Worm (Caenorhabditis elegans) whole organism, late embryonic: Measurements from ENCODE around the gene slc-25A29.
A peak's percentile ranks its signal among the peaks of the same experiment; 100 is the strongest.

Experiments used
- ceh-2 ChIP-seq: sonication (generic microtip); optimal IDR thresholded peaks from 2 replicates; lab custom pipeline; 2016; ENCODE audit warnings: missing genotype, missing genetic modification characterization, missing compliant biosample characterization
- unc-55 ChIP-seq: sonication (generic microtip); optimal IDR thresholded peaks from 2 replicates; lab custom pipeline; 2017; ENCODE audit warnings: missing biosample characterization, missing genetic modification reagents, missing genetic modification characterization

- TF ChIP-seq ceh-2 (tag; lab: Kevin White, UChicago) = peak; percentile 68
- TF ChIP-seq unc-55 (GFP tag; lab: Kevin White, UChicago) = peak; percentile 96
These were observed 38.8 kb upstream of the slc-25A29 start, which contains the start of gene unc-112 for ce11 chrV:14696604-14697307.
